Fruit fly (Drosophila melanogaster) ovary, adult (tissue): ENCODE results near the gene GramD1B.

Experiments
- CG17801 ChIP-seq: fragments of 200-800 bp; optimal IDR thresholded peaks from 2 replicates; lab custom pipeline; 2019; ENCODE audit warnings: missing biosample characterization, mild to moderate bottlenecking, missing genetic modification characterization, moderate library complexity; ENCODE audit not compliant: partially characterized antibody

Gene GramD1B

DNA sequence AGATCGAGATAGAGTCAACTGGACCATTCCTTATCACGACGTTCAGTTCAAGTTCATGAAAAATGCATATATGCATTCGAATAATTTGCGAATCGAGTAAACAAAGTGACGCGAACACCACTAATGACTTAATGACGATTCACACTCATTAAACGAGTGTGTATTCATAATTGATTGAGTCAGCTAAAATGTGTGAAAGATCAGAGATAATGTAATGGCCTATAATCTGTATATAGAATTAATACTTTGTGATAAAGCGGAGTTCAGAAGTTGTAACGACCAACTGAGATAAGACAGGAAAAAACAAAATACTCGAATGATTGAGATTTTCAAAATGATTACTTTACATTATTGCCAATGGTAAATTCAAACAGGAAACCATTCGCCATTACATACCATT lies 3.4 kb downstream of the GramD1B start:
- TF ChIP-seq CG17801 (GFP tag; lab: Kevin White, UChicago), result no peak

DNA sequence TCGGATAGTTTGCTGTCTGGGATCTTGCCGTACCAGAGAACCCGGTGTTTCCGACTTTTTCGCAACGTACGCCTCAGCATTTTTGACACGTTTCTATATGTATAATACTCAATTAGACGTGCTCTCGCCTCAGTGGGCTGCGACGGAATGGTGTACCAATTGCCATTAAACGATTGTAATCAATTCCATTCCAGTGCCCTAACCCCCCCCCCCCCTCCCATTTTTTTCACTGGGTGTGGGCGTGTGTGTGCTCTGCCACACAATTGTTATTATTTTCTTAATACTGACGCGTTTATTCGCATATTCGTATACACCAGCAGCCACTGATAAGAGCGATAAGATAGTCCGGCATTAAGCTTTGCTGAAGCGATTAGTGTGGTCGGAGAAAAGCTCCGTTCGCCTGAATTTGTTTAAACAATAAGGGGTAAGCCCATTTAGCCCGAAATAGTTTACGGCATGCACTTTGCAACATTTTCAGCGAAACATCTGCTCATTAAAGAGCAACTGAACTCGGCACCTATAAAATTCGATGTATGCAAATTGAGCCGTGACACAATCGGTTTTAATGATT lies 4.0 kb downstream of the GramD1B start:
- no peak for TF ChIP-seq CG17801 (GFP tag; lab: Kevin White, UChicago)

DNA sequence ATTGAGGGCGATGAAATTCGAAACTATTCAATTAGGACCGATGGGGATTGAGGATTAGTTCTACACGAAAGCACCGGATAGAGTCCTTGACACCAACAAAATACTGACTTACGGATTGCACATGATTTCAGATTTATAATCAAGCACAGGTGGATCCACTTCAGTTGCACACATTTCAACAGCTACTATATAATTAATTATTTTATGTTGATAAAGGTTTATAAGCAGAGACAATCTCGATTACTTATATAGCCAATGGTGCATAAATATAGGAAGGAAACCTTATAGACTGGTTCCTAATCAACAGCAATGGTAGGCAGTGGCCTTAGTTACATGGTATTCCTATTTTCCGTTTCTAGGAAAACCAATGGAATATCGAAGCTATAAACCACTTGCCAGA lies 4.7 kb downstream of the GramD1B start:
- TF ChIP-seq CG17801 (GFP tag; lab: Kevin White, UChicago), result no peak

DNA sequence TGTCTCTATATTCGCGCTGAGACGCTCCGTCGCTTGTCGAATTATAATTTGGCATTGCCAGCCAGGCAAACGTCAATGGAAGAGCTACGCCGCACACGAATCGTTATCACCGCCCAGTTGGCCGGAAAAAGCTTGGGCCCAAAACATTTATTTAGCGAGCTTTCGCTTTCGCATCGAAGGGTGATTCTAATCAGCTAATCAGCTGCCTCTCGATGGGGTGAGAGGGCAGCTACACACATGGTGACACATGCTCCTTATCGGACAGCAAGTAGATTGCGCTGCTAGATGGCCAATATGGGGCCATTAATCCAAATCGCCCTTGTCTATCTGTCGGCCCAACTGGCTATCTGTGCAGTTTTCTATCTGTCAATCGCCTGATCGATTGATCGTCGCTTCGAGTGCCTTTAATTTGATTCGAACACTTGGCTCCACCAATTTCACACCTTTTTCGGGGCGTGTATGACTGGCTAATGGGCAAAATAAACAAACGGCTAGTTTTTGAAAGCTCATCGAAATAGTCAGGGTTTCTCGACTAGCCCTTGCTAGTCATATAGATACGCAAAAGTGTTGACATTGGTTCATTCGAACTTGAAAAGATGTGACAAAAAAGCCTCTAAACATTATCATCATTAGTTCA lies 7.0 kb downstream of the GramD1B start:
- no peak for TF ChIP-seq CG17801 (GFP tag; lab: Kevin White, UChicago)

DNA sequence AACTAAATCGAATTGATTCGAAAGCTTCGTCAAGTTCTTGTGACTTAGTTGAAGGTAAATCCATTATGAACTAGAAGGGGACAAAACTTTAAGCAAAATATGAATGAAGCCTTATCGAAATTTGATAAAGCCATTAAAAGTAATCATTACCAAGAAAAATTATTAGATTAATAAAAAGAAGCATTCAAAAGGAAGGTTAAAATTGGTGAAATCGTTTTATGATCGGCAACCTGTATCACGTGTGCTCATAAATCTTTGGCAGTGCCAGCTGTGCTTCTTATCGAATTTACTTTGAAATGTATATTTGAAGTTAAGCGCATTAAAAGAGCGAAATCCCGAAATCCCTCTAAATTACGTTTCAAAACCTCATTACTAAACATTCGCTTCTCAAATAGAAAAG lies 11.4 kb downstream of the GramD1B start:
- TF ChIP-seq CG17801 (GFP tag; lab: Kevin White, UChicago), result no peak

DNA sequence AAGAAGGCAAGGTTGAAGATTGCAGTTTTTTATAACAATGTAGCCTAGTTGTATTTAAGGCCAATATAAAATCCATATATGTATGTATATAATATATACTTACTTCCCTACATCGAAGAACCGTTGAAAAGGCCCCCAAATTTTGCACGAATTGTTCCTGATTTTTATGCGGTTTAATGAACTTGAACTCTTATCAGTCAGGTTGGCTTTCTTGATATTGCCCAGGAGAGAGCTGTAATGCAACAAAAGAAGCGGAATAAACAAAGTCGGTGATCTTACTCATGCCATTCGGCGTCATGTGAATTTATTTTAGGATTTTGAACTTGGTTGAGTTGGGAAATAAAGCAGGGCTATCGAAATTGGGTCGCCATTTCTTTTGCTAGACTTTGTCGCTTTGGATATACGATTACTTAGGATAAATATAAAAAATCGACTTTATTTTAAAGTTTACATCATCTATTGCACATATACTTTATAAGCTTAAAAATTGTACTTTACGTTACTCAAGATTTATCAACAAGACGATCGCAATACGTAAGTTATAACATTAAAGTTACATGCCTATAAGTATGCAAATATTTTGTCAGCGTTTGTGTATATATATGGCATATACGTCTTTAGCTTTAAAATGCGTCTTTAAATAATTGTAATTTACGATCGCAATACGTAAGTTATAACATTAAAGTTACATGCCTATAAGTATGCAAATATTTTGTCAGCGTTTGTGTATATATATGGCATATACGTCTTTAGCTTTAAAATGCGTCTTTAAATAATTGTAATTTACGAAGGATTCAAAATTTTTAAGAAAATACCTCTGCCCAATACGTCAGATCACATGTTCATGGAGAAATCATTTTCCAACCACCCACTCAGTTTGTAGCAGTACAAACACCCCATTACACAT lies 16.1 kb downstream of the GramD1B start, which contains the start of gene CG8838:
Gene CG8838, plus strand, starts transcription at position 857 of the 907 bp plus-strand sequence.
- no peak for TF ChIP-seq CG17801 (GFP tag; lab: Kevin White, UChicago)

DNA sequence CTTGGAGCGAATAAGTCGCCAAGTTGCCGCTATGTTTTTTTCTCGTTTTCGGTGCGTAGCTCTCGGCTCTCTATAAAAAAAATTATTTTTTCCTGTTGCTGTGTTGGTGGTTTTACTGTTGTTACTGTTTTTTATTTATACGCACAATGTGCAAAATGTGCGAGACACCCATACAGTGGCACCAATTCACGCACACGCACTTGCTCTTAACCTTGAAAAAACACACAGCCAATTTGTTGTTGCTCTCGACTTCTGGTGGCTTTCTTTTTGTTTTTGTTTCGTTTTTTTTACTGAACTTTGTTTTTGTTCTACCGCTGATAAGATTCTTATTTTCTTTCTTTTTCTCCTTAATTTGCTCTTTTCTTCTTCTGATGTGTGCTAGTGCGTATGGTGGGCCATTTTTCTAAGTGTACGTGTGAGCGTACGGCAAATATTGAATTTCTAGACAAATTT lies 17.0 kb downstream of the GramD1B start:
- no peak for TF ChIP-seq CG17801 (GFP tag; lab: Kevin White, UChicago)

DNA sequence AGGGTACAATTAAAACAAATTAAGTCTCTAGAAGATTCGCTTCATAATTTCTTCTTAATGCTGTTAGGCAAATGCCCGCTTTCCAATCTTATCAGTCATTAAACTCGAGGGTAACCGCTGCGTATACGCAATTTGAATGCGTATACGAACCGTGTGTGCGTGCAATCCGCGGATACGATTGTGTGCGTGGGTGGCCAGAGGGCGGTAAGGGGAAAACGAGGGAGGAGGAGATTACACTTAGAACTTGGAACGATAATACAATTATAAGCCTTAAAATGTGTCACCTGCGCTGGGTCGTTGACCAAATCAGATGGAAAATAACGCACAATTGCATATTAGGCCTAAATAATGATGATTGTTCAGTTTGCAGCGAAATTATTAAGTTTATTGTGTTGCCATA lies 17.4 kb downstream of the GramD1B start:
- TF ChIP-seq CG17801 (GFP tag; lab: Kevin White, UChicago), result no peak

DNA sequence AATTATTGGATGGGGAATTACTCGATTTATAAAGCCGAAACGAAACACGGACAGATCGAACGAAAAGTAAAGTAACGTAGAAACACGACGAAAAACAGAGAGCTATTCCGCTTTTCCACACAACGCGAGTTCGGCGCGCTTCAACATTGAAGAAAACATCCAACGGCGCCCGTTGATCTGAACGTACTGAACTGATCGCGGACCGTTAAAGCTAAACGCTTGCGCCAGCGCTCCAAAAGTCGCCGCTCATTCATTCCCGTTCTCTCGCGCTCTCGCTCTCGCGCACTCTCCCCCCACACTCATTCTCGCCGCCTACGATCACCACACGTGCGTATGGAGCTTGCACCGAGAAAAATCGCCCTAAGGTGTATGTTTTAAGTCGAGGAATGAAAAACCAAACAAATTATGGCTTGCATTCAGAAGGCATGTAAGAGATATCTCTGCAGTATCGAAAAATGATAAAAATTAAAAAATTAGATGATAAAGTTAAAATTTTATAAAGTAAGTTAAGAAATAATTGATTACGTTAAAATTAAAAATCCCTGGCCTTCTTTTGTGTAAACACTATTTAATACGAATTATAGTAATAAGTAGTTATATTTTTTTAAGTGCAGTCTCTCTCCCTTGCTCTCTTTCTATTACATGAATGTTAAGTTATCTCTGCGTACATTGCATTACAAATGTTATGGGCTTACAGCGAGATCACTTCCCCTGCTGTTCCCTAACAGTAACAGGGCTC lies 18.4 kb downstream of the GramD1B start, which contains the start of gene E23:
Gene E23, minus strand, starts transcription at position 188 of the 739 bp plus-strand sequence.
- TF ChIP-seq CG17801 (GFP tag; lab: Kevin White, UChicago), result peak; percentile 93

DNA sequence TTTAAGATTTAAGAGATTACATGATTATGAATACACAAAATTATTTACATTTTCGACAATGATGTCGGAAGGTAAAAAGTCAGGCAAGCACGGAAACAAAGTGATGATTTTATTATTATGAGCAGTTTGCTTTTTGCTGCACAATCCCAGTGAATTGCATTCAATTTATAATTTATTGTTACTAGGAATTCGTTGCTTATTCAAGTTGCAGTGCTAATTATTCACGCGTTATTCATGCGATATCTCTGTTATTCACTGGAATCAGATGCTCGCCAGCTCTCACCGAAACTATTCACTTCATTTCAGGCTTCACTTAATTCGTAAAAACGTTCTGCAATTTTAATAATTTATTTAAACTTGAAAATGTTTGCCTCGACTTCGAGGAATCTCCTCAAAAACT lies 19.4 kb downstream of the GramD1B start:
- no peak for TF ChIP-seq CG17801 (GFP tag; lab: Kevin White, UChicago)

DNA sequence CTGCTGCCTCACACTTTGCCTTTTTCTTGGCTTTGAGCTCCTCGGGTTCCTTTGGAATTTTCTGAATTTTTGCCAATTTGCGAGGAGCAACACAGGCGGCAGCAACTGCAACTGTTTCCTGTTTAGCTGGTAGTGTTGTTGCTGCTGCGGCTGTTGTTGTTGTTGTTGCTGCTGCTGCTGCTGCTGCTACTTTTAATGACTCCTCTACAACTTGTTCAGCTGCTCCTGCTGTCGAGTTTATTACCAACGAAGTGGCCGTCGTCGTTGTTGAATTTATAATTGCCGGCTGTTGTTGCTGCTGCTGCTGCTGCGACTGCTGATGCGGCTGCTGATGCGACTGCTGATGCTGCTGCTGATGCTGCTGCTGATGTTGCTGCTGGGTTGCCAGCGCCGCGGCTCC lies 20.2 kb downstream of the GramD1B start:
- TF ChIP-seq CG17801 (GFP tag; lab: Kevin White, UChicago), result no peak

DNA sequence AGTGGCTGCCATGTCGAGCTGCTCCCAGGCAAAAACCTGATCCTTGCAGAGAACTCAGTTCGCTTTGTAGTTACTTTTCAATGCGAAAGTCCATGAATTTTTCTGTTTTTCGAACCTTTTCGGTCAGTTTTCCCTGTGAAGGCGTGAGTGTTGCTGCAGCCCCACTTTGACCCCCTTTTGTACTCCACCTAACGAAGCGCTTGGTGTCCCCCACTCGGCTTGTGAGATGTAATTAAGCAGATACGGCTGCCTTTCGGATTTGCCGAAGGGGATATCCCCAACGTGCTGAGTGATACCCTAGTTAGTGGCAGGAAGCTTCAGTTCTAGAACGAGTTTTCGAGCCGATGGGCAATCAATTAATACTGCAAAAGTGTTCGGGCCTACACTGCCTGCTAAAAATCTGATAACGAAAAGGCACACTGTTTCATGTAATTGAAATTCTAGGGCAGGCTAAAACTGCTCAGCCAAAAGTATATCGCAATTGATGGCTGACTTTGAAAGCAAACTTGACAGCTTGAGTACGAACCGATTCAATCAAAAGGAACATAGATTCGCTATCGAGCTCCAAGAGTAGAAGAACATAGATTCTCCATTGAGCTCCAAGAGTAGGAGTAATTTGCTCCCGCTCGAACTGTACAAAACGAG lies 21.5 kb downstream of the GramD1B start:
- TF ChIP-seq CG17801 (GFP tag; lab: Kevin White, UChicago), result no peak

DNA sequence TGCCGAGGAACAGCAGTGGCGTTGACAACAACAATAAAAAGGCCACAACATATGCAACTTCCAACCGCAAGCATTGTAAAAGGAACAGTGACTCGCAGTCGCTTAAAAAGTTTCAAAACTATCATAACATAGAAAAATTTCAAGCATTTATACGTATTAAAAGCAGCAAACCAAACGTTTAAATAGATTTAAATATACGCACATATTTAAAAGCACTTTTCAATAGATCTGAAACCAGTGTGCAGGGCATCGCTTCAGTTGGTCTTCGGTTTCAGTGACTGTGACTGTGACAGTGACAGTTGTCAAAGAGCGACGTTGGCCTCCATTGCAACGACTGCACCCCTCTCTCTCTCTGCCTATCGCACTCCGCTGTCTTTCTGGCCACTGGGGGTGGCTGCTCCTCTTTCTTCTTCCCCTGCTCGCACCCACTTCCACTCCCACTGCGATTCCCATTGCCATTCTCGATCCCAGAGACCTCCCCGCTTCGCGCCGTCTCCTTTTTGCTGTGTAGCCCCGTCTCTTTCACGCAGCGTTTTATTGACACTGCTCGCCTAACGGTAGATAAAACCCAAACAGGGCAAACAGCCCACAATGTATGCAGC lies 24.9 kb downstream of the GramD1B start:
- peak; percentile 30 for TF ChIP-seq CG17801 (GFP tag; lab: Kevin White, UChicago)

DNA sequence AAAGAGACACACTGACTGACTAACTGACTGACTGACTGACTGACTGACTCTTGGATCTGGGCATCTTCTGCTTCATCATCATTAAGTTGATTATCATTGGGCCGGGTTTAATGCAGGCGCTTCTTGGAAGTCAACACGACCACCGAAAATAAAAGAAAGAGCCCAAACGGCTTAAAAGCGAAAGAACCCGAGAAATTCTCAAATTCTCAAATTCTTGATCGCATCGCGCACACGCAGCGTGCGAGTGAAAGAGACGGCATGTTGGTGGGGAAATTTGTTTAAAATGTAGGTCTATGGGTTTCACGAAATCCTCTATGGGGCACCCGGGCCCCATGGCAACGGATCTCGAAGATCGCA lies 26.7 kb downstream of the GramD1B start:
- no peak for TF ChIP-seq CG17801 (GFP tag; lab: Kevin White, UChicago)
